Worm (Caenorhabditis elegans) whole organism, L4 larva: ENCODE results near the gene F21C10.10.

Experiments used
- Y48G9A.11 ChIP-seq: fragments of 200-800 bp; sonication (Bioruptor generic); IDR thresholded peaks from 2 replicates; pipeline ENCODE4 v1.3.6; 2022; ENCODE audit warnings: missing genetic modification reagents, missing genetic modification characterization, missing compliant biosample characterization
- ceh-32 ChIP-seq: sonication (generic microtip); optimal IDR thresholded peaks from 2 replicates; lab custom pipeline; 2016; ENCODE audit warnings: mild to moderate bottlenecking, missing genetic modification characterization, missing compliant biosample characterization; ENCODE audit not compliant: poor library complexity
- dmd-6 ChIP-seq: fragments of 200-800 bp; sonication (Bioruptor generic); IDR thresholded peaks from 2 replicates; pipeline ENCODE4 v1.3.6; 2022; ENCODE audit warnings: missing genetic modification reagents, missing genetic modification characterization, missing compliant biosample characterization
- hlh-11 ChIP-seq: fragments of 200-800 bp; sonication (Bioruptor generic); optimal IDR thresholded peaks from 2 replicates; lab custom pipeline; 2018; ENCODE audit warnings: mild to moderate bottlenecking, missing genetic modification characterization, missing compliant biosample characterization
- nhr-28 ChIP-seq: fragments of 150-350 bp; optimal IDR thresholded peaks from 2 replicates; lab custom pipeline; 2014; ENCODE audit warnings: missing biosample characterization, missing genetic modification characterization
- pqm-1 ChIP-seq: sonication (generic microtip); optimal IDR thresholded peaks from 2 replicates; lab custom pipeline; 2017; ENCODE audit warnings: missing biosample characterization, missing genetic modification characterization
- tra-1 ChIP-seq: fragments of 200-800 bp; sonication (Bioruptor generic); IDR thresholded peaks from 2 replicates; pipeline ENCODE4 v1.3.6; 2022; ENCODE audit warnings: missing genetic modification reagents, missing genetic modification characterization, missing compliant biosample characterization
- unc-130 ChIP-seq: sonication (generic microtip); optimal IDR thresholded peaks from 2 replicates; lab custom pipeline; 2016; ENCODE audit warnings: missing genetic modification reagents, missing genetic modification characterization, missing compliant biosample characterization
- zag-1 ChIP-seq: fragments of 150-350 bp; optimal IDR thresholded peaks from 2 replicates; lab custom pipeline; 2014; ENCODE audit warnings: missing biosample characterization, missing genetic modification characterization

F21C10.10 gene

DNA sequence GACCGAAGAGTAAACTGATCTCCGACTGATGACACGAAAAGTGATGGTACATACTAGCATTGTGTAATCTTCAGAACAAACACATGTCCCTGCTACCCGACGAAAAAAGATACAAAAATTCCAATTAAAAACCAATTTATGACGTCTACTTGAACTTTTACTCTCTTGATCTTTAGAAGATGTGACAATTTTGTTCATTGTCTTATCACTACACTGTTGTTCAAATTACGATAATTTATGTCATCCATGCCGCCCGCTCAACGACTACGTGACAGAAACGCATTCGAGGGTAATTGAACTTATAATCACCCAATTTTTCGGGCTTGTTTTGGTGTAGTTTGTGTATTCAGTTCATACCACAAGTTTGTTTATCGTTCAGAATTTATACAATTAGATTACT, 47.8 kb downstream of the F21C10.10 start:
- TF ChIP-seq nhr-28 = peak; percentile 23
- TF ChIP-seq unc-130 = no peak

DNA sequence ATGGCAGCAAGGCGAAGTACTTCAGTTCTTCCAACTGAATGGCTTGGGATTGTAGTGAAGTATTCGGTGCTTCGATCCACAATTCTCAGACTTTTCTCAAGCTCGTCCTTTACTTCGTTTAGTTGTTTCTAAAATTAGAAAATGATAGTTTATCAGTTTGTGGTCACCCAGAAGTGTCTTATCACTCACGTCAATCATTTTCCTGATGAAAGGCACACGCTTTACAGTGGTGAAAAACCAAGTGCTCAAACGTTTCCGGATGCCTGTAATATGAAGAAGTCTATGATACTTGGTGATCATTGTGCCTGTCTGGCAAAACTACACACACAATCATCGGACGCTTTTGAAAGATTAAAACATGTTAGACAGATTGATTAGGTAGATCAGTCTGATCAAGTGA, 50.1 kb downstream of the F21C10.10 start:
- TF ChIP-seq Y48G9A.11 (GFP tag; lab: Robert Waterston, UW) (no peak), zag-1 (tag; lab: Kevin White, UChicago) (no peak), ceh-32 (tag; lab: Kevin White, UChicago) (no peak), pqm-1 (tag; lab: Kevin White, UChicago) (peak; percentile 23), hlh-11 (peak; percentile 38), dmd-6 (peak; percentile 75), tra-1 (GFP tag; lab: Robert Waterston, UW) (0 out of 2 replicates have a peak, but pooled peaks have one; percentile 17), nhr-28 (peak; percentile 3)
